Worm (Caenorhabditis elegans): Measurements from ENCODE around the gene mfn-1.

DNA sequence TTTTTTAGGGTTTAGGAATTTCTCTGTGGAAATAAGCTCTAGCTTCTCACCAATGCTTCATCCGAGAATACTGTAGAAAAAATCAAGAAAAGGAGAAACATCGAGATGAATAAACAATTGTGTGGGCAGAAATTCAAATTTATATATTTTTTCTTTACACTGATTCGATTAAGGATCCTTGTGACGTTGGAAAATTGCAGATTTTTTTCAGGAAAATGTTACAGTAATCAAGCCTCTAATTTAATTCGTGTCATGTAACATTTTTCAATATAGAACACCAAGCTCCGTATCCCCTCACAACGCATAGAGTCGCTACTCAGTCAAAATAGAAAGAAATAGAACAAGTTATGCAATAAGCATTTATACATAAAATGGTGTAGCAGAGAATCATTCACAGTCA lies 4.6 kb upstream of the mfn-1 start, which contains the start of gene W02B12.16:
- no peak for TF ChIP-seq nhr-67 (tag; optimal IDR thresholded peaks at IDR 0.05)
- TF ChIP-seq ZK546.5 (tag; optimal IDR thresholded peaks at IDR 0.05), result no peak
- no peak for TF ChIP-seq elt-2 (tag; optimal IDR thresholded peaks at IDR 0.05)
- no peak for TF ChIP-seq ama-1 (optimal IDR thresholded peaks at IDR 0.05)
- TF ChIP-seq fkh-10 (GFP tag; optimal IDR thresholded peaks at IDR 0.05), result no peak
- no peak for TF ChIP-seq nhr-11 (tag; optimal IDR thresholded peaks at IDR 0.05)

Data from whole organism, L3 larva.